Worm (Caenorhabditis elegans) whole organism, L2 larva: ENCODE results near the gene C25E10.4.

Source experiments
- C34F6.9 ChIP-seq: fragments of 150-350 bp; optimal IDR thresholded peaks from 2 replicates; lab custom pipeline; 2014; ENCODE audit warnings: missing biosample characterization, missing genetic modification characterization
- F13H6.1 ChIP-seq: sonication (generic microtip); optimal IDR thresholded peaks from 2 replicates; lab custom pipeline; 2016; ENCODE audit warnings: missing genetic modification characterization, missing compliant biosample characterization
- ZK546.5 ChIP-seq: sonication (generic microtip); optimal IDR thresholded peaks from 2 replicates; lab custom pipeline; 2017; ENCODE audit warnings: missing biosample characterization, missing genetic modification characterization
- alr-1 ChIP-seq: fragments of 150-350 bp; optimal IDR thresholded peaks from 2 replicates; lab custom pipeline; 2014; ENCODE audit warnings: missing biosample characterization, missing genetic modification characterization
- aly-2 ChIP-seq: fragments of 150-350 bp; optimal IDR thresholded peaks from 2 replicates; lab custom pipeline; 2014; ENCODE audit warnings: missing biosample characterization, missing genetic modification characterization
- ama-1 ChIP-seq: fragments of 150-350 bp; optimal IDR thresholded peaks from 2 replicates; lab custom pipeline; 2018; ENCODE audit warnings: inconsistent platforms
- blmp-1 ChIP-seq: sonication (generic microtip); optimal IDR thresholded peaks from 2 replicates; lab custom pipeline; 2017; ENCODE audit warnings: missing genetic modification characterization, mild to moderate bottlenecking, missing compliant biosample characterization, antibody characterized with exemption, moderate library complexity; ENCODE audit not compliant: insufficient read depth
- ceh-16 ChIP-seq: fragments of 150-350 bp; optimal IDR thresholded peaks from 2 replicates; lab custom pipeline; 2014; ENCODE audit warnings: missing biosample characterization, missing genetic modification characterization
- crh-2 ChIP-seq: sonication (generic microtip); optimal IDR thresholded peaks from 2 replicates; lab custom pipeline; 2017; ENCODE audit warnings: missing biosample characterization, missing genetic modification characterization
- dmd-4 ChIP-seq: sonication (generic microtip); optimal IDR thresholded peaks from 2 replicates; lab custom pipeline; 2017; ENCODE audit warnings: missing biosample characterization, missing genetic modification characterization
- egl-27 ChIP-seq: sonication (generic microtip); optimal IDR thresholded peaks from 3 replicates; lab custom pipeline; 2017; ENCODE audit warnings: missing biosample characterization, missing genetic modification reagents, missing genetic modification characterization
- elt-1 ChIP-seq: fragments of 150-350 bp; optimal IDR thresholded peaks from 2 replicates; lab custom pipeline; 2014; ENCODE audit warnings: missing biosample characterization, missing genetic modification characterization
- elt-3 ChIP-seq: sonication (generic microtip); optimal IDR thresholded peaks from 2 replicates; lab custom pipeline; 2017; ENCODE audit warnings: missing biosample characterization, missing genetic modification characterization
- fos-1 ChIP-seq: fragments of 150-350 bp; optimal IDR thresholded peaks from 2 replicates; lab custom pipeline; 2014; ENCODE audit warnings: missing biosample characterization, missing genetic modification characterization
- gmeb-1 ChIP-seq: fragments of 150-350 bp; optimal IDR thresholded peaks from 2 replicates; lab custom pipeline; 2014; ENCODE audit warnings: missing biosample characterization, missing genetic modification characterization
- lin-11 ChIP-seq: fragments of 150-350 bp; sonication (generic microtip); optimal IDR thresholded peaks from 2 replicates; lab custom pipeline; 2014; ENCODE audit warnings: missing biosample characterization, missing genetic modification characterization, inconsistent platforms, mixed read lengths
- lin-13 ChIP-seq: fragments of 150-350 bp; optimal IDR thresholded peaks from 2 replicates; lab custom pipeline; 2014; ENCODE audit warnings: missing biosample characterization, missing genetic modification reagents, missing genetic modification characterization
- lin-39 ChIP-seq: fragments of 150-350 bp; optimal IDR thresholded peaks from 2 replicates; lab custom pipeline; 2014; ENCODE audit warnings: missing biosample characterization, missing genetic modification reagents, missing genetic modification characterization
- lsy-2 ChIP-seq, 2 experiments: fragments of 150-350 bp in 1 of 2; sonication (generic microtip) in 1 of 2; optimal IDR thresholded peaks; 2 replicates each; lab custom pipeline; 2014 to 2017; ENCODE audit warnings: missing biosample characterization in 2 of 2, missing genetic modification characterization in 2 of 2
- mab-5 ChIP-seq: fragments of 150-350 bp; optimal IDR thresholded peaks from 2 replicates; lab custom pipeline; 2014; ENCODE audit warnings: missing biosample characterization, missing genetic modification characterization
- mdl-1 ChIP-seq, 2 experiments: fragments of 150-350 bp in 1 of 2; sonication (generic microtip) in 1 of 2; optimal IDR thresholded peaks; 2 replicates each; lab custom pipeline; 2017; ENCODE audit warnings: missing biosample characterization in 2 of 2, missing genetic modification characterization in 2 of 2
- nhr-10 ChIP-seq: sonication (generic microtip); optimal IDR thresholded peaks from 2 replicates; lab custom pipeline; 2017; ENCODE audit warnings: missing biosample characterization, missing genetic modification characterization
- nhr-12 ChIP-seq: fragments of 150-350 bp; optimal IDR thresholded peaks from 2 replicates; lab custom pipeline; 2014; ENCODE audit warnings: missing biosample characterization, missing genetic modification characterization
- nhr-129 ChIP-seq: fragments of 150-350 bp; optimal IDR thresholded peaks from 2 replicates; lab custom pipeline; 2014; ENCODE audit warnings: missing biosample characterization, missing genetic modification characterization
- nhr-21 ChIP-seq: fragments of 150-350 bp; optimal IDR thresholded peaks from 2 replicates; lab custom pipeline; 2014; ENCODE audit warnings: missing biosample characterization, missing genetic modification characterization
- nhr-237 ChIP-seq: fragments of 150-350 bp; optimal IDR thresholded peaks from 2 replicates; lab custom pipeline; 2014; ENCODE audit warnings: missing biosample characterization, missing genetic modification characterization
- nhr-25 ChIP-seq: fragments of 150-350 bp; sonication (generic microtip); optimal IDR thresholded peaks from 3 replicates; lab custom pipeline; 2014; ENCODE audit warnings: missing biosample characterization, missing genetic modification characterization
- nhr-77 ChIP-seq: fragments of 150-350 bp; optimal IDR thresholded peaks from 2 replicates; lab custom pipeline; 2014; ENCODE audit warnings: missing biosample characterization, missing genetic modification characterization
- peb-1 ChIP-seq: fragments of 150-350 bp; optimal IDR thresholded peaks from 2 replicates; lab custom pipeline; 2014; ENCODE audit warnings: missing biosample characterization, missing genetic modification characterization
- sem-4 ChIP-seq: fragments of 150-350 bp; optimal IDR thresholded peaks from 2 replicates; lab custom pipeline; 2014; ENCODE audit warnings: missing biosample characterization, missing genetic modification reagents, missing genetic modification characterization
- sma-3 ChIP-seq: sonication (generic microtip); optimal IDR thresholded peaks from 2 replicates; lab custom pipeline; 2016; ENCODE audit warnings: missing genetic modification reagents, missing genetic modification characterization, missing compliant biosample characterization
- sma-9 ChIP-seq, 2 experiments: fragments of 150-350 bp in 1 of 2; sonication (generic microtip) in 1 of 2; optimal IDR thresholded peaks; 2 replicates each; lab custom pipeline; 2014 to 2016; ENCODE audit warnings: missing genetic modification characterization in 2 of 2, mild to moderate bottlenecking in 1 of 2, missing biosample characterization in 1 of 2, missing compliant biosample characterization in 1 of 2, missing genetic modification reagents in 1 of 2, moderate library complexity in 1 of 2
- snpc-4 ChIP-seq: fragments of 150-350 bp; optimal IDR thresholded peaks from 2 replicates; lab custom pipeline; 2014; ENCODE audit warnings: missing biosample characterization, missing genetic modification characterization
- unc-39 ChIP-seq: fragments of 150-350 bp; optimal IDR thresholded peaks from 2 replicates; lab custom pipeline; 2014; ENCODE audit warnings: missing biosample characterization, missing genetic modification characterization
- unc-55 ChIP-seq: fragments of 150-350 bp; sonication (generic microtip); optimal IDR thresholded peaks from 3 replicates; lab custom pipeline; 2014; ENCODE audit warnings: missing biosample characterization, missing genetic modification reagents, missing genetic modification characterization
- unc-62 ChIP-seq: fragments of 150-350 bp; optimal IDR thresholded peaks from 2 replicates; lab custom pipeline; 2014; ENCODE audit warnings: missing biosample characterization, missing genetic modification reagents, missing genetic modification characterization
- zag-1 ChIP-seq: fragments of 150-350 bp; optimal IDR thresholded peaks from 2 replicates; lab custom pipeline; 2014; ENCODE audit warnings: missing biosample characterization, missing genetic modification characterization
- ztf-1 ChIP-seq: fragments of 200-800 bp; sonication (Bioruptor generic); conservative IDR thresholded peaks from 2 replicates; pipeline ENCODE4 v1.3.6; 2022; ENCODE audit warnings: missing genetic modification characterization, missing compliant biosample characterization
- ztf-11 ChIP-seq: sonication (generic microtip); optimal IDR thresholded peaks from 2 replicates; lab custom pipeline; 2017; ENCODE audit warnings: missing biosample characterization, missing genetic modification characterization
- ztf-4 ChIP-seq: fragments of 150-350 bp; optimal IDR thresholded peaks from 2 replicates; lab custom pipeline; 2014; ENCODE audit warnings: missing biosample characterization, missing genetic modification characterization

Gene C25E10.4

DNA sequence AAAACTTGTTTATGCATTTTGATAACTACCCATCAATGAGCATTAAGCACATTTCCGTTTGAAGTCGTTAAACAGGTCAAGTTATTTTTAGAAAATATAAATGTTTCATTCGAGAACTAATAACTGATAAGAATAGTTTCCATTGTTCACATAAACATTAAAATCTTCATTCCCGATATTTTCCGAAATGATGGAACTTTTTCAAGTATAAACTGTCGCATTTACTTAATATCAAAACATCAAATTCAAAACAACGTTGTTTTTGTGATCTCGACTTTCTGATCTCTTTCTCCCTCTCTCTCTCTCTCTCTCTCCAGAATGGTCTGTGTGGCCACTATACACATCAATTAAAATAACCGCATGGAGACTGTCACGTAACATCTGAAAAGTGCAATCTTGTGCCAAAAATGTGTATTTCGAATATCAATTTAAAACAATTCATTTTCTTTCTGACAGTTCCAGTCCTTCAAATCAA is 41.0 kb downstream of the C25E10.4 start (continued):
- TF ChIP-seq nhr-77, result no peak
- TF ChIP-seq nhr-129, result peak; percentile 11
- no peak for TF ChIP-seq dmd-4
- TF ChIP-seq zag-1 (tag; lab: Kevin White, UChicago), result no peak
- no peak for TF ChIP-seq sem-4 (tag; lab: Kevin White, UChicago)
- TF ChIP-seq nhr-12 (tag; lab: Kevin White, UChicago), result no peak
- TF ChIP-seq egl-27, result no peak

DNA sequence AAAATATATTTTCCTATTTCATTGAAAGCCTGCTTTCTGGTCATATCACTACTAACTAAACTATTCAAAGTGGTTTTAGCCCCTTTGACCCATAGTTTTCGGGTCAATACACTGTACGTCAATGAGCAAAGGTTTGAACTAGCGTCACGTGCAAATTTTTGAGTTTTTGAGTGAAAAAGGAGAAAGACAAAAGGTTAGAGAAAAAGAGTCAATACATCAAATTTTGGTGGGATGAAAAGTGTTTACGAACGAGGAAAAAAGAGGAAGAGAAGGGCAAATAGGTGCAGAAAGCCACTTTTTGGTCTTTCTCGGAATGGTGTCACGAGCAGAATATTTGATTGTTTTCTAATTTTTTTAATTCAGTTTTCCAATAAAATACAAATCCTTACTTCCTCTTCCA is 42.5 kb downstream of the C25E10.4 start:
- no peak for TF ChIP-seq ztf-1 (GFP tag; lab: Robert Waterston, UW)
- TF ChIP-seq snpc-4 (tag; lab: Kevin White, UChicago), result no peak
- TF ChIP-seq nhr-237, result no peak
- TF ChIP-seq alr-1 (tag; lab: Kevin White, UChicago), result no peak
- peak; percentile 60 for TF ChIP-seq sma-9 (GFP tag; optimal IDR thresholded peaks at IDR 0.05; lab: Kevin White, UChicago)
- TF ChIP-seq sma-9 (tag; optimal IDR thresholded peaks at IDR 0.05; lab: Kevin White, UChicago), result no peak
- TF ChIP-seq lin-39, result no peak
- TF ChIP-seq ama-1, result peak; percentile 24
- no peak for TF ChIP-seq lin-13
- TF ChIP-seq nhr-25, result no peak
- TF ChIP-seq crh-2 (tag; lab: Kevin White, UChicago), result peak; percentile 2
- TF ChIP-seq mdl-1 (tag; optimal IDR thresholded peaks at IDR 0.05; lab: Kevin White, UChicago), result peak; percentile 13 to 17
- no peak for TF ChIP-seq aly-2 (tag; lab: Kevin White, UChicago)
- no peak for TF ChIP-seq unc-62 (GFP tag; lab: Kevin White, UChicago)
- no peak for TF ChIP-seq ZK546.5
- no peak for TF ChIP-seq elt-3 (tag; lab: Kevin White, UChicago)
- no peak for TF ChIP-seq gmeb-1
- TF ChIP-seq dmd-4, result no peak
- no peak for TF ChIP-seq unc-39 (tag; lab: Kevin White, UChicago)
- peak; percentile 15 for TF ChIP-seq unc-55 (GFP tag; lab: Kevin White, UChicago)
- TF ChIP-seq ztf-4 (tag; lab: Kevin White, UChicago), result no peak
- TF ChIP-seq nhr-129, result peak; percentile 54
- TF ChIP-seq elt-1 (tag; lab: Kevin White, UChicago), result no peak
- no peak for TF ChIP-seq blmp-1
- TF ChIP-seq nhr-10 (tag; lab: Kevin White, UChicago), result no peak
- no peak for TF ChIP-seq sma-3 (GFP tag; lab: Kevin White, UChicago)
- TF ChIP-seq ztf-11 (tag; lab: Kevin White, UChicago), result no peak
- TF ChIP-seq peb-1, result no peak
- no peak for TF ChIP-seq C34F6.9
- TF ChIP-seq lsy-2 (tag; optimal IDR thresholded peaks at IDR 0.05; lab: Kevin White, UChicago), result no peak
- peak; percentile 38 for TF ChIP-seq F13H6.1 (tag; lab: Kevin White, UChicago)
- no peak for TF ChIP-seq egl-27
- TF ChIP-seq nhr-77, result no peak
- no peak for TF ChIP-seq lin-11 (tag; lab: Kevin White, UChicago)
- TF ChIP-seq nhr-12 (tag; lab: Kevin White, UChicago), result no peak
- TF ChIP-seq ceh-16, result no peak
- TF ChIP-seq mab-5 (tag; lab: Kevin White, UChicago), result no peak

DNA sequence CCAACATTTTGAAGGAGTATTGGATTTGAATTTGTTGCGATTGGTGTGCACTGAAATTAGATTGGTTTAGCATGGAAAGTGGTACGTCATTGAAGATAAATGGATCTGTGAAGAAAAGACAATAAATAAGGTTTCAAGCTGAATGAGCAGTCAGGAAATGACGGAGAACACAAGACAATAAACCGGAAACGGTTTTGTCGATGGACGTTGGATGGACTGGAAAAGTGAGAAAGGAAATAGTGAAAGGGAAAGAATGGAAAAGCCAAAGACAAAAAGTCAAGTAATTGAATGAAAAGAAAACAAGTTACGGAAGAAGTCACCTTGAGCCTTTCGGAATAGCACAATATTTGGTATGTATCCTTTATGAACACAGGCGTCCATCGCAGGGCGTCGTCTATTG is 42.9 kb downstream of the C25E10.4 start, which contains the start of gene T27E4.7:
TSS of gene T27E4.7 (minus strand) at position 50 of the 400 bp plus-strand sequence.
- no peak for TF ChIP-seq nhr-10 (tag; lab: Kevin White, UChicago)
- TF ChIP-seq alr-1 (tag; lab: Kevin White, UChicago), result no peak
- no peak for TF ChIP-seq fos-1 (tag; lab: Kevin White, UChicago)
- TF ChIP-seq F13H6.1 (tag; lab: Kevin White, UChicago), result no peak
- TF ChIP-seq ZK546.5, result no peak
- no peak for TF ChIP-seq elt-3 (tag; lab: Kevin White, UChicago)
- no peak for TF ChIP-seq snpc-4 (tag; lab: Kevin White, UChicago)
- no peak for TF ChIP-seq nhr-21 (tag; lab: Kevin White, UChicago)
- no peak for TF ChIP-seq ztf-4 (tag; lab: Kevin White, UChicago)
- TF ChIP-seq, all 48 proteins: peak for 0
